Fruit fly (Drosophila melanogaster) whole organism, prepupa: ENCODE data around the gene Neurl4.

Experiments used
- Blimp-1 ChIP-seq: fragments of 200-800 bp; sonication (Bioruptor generic); optimal IDR thresholded peaks from 3 replicates; lab custom pipeline; 2017; ENCODE audit warnings: missing biosample characterization, missing genetic modification characterization, mild to moderate bottlenecking, moderate library complexity, missing genetic modification reagents
- CG10631 ChIP-seq: fragments of 200-800 bp; sonication (Bioruptor generic); optimal IDR thresholded peaks from 2 replicates; lab custom pipeline; 2016; ENCODE audit warnings: missing biosample characterization, missing genetic modification characterization
- CG10669 ChIP-seq: fragments of 200-800 bp; sonication (Bioruptor generic); optimal IDR thresholded peaks from 3 replicates; lab custom pipeline; 2018; ENCODE audit warnings: missing biosample characterization, mild to moderate bottlenecking, missing genetic modification characterization, moderate library complexity
- CG11902 ChIP-seq: fragments of 200-800 bp; sonication (Bioruptor generic); optimal IDR thresholded peaks from 3 replicates; lab custom pipeline; 2016; ENCODE audit warnings: missing biosample characterization, missing genetic modification characterization
- CG15336 ChIP-seq: fragments of 200-800 bp; sonication (Bioruptor generic); IDR thresholded peaks from 2 replicates; pipeline ENCODE4 v1.3.6; 2022; ENCODE audit warnings: missing biosample characterization, missing genetic modification characterization
- CG31627 ChIP-seq: fragments of 200-800 bp; sonication (Bioruptor generic); optimal IDR thresholded peaks from 3 replicates; lab custom pipeline; 2016; ENCODE audit warnings: missing biosample characterization, missing genetic modification characterization
- CG32006 ChIP-seq: fragments of 200-800 bp; sonication (Bioruptor generic); optimal IDR thresholded peaks from 3 replicates; lab custom pipeline; 2017; ENCODE audit warnings: missing biosample characterization, mild to moderate bottlenecking, missing genetic modification characterization
- CG34406 ChIP-seq: fragments of 200-800 bp; sonication (Bioruptor generic); optimal IDR thresholded peaks from 3 replicates; lab custom pipeline; 2016; ENCODE audit warnings: missing biosample characterization, missing genetic modification characterization
- CG3919 ChIP-seq: fragments of 200-800 bp; sonication (Bioruptor generic); optimal IDR thresholded peaks from 3 replicates; lab custom pipeline; 2016; ENCODE audit warnings: missing biosample characterization, missing genetic modification characterization
- CG4318 ChIP-seq: fragments of 200-800 bp; sonication (Bioruptor generic); optimal IDR thresholded peaks from 3 replicates; lab custom pipeline; 2017; ENCODE audit warnings: missing biosample characterization, mild to moderate bottlenecking, missing genetic modification characterization
- CG6163 ChIP-seq: fragments of 200-800 bp; sonication (Bioruptor generic); IDR thresholded peaks from 3 replicates; pipeline ENCODE4 v1.3.6; 2022; ENCODE audit warnings: missing biosample characterization, missing genetic modification characterization
- CG6276 ChIP-seq: fragments of 200-800 bp; sonication (Bioruptor generic); optimal IDR thresholded peaks from 2 replicates; lab custom pipeline; 2017; ENCODE audit warnings: missing biosample characterization, mild to moderate bottlenecking, missing genetic modification characterization
- CG6792 ChIP-seq: fragments of 200-800 bp; sonication (Bioruptor generic); optimal IDR thresholded peaks from 3 replicates; lab custom pipeline; 2016; ENCODE audit warnings: missing biosample characterization, missing genetic modification characterization
- CG6808 ChIP-seq: fragments of 200-800 bp; sonication (Bioruptor generic); optimal IDR thresholded peaks from 3 replicates; lab custom pipeline; 2017; ENCODE audit warnings: missing biosample characterization, missing genetic modification characterization, mild to moderate bottlenecking, moderate library complexity, missing genetic modification reagents
- CG6854 ChIP-seq: fragments of 200-800 bp; sonication (Bioruptor generic); optimal IDR thresholded peaks from 2 replicates; lab custom pipeline; 2017; ENCODE audit warnings: missing biosample characterization, mild to moderate bottlenecking, missing genetic modification characterization
- CG7368 ChIP-seq: fragments of 200-800 bp; sonication (Bioruptor generic); optimal IDR thresholded peaks from 3 replicates; lab custom pipeline; 2016; ENCODE audit warnings: missing biosample characterization, missing genetic modification characterization
- CG8119 ChIP-seq: fragments of 200-800 bp; sonication (Bioruptor generic); IDR thresholded peaks from 3 replicates; pipeline ENCODE4 v1.3.6; 2022; ENCODE audit warnings: missing biosample characterization, missing genetic modification characterization
- CG8632 ChIP-seq: fragments of 200-800 bp; sonication (Bioruptor generic); optimal IDR thresholded peaks from 3 replicates; lab custom pipeline; 2016; ENCODE audit warnings: missing biosample characterization, missing genetic modification characterization
- CG9139 ChIP-seq: fragments of 200-800 bp; sonication (Bioruptor generic); optimal IDR thresholded peaks from 3 replicates; lab custom pipeline; 2017; ENCODE audit warnings: missing biosample characterization, mild to moderate bottlenecking, missing genetic modification characterization
- Eip78C ChIP-seq: fragments of 200-800 bp; sonication (Bioruptor generic); peaks from one replicate; lab custom pipeline; 2016; ENCODE audit warnings: missing biosample characterization, missing genetic modification characterization
- Ets21C ChIP-seq: fragments of 200-800 bp; sonication (Bioruptor generic); optimal IDR thresholded peaks from 3 replicates; lab custom pipeline; 2016; ENCODE audit warnings: missing biosample characterization, missing genetic modification characterization
- Ets96B ChIP-seq: fragments of 200-800 bp; optimal IDR thresholded peaks from 2 replicates; lab custom pipeline; 2019; ENCODE audit warnings: missing biosample characterization, mild to moderate bottlenecking, missing genetic modification characterization, moderate library complexity
- Hr38 ChIP-seq: sonication (Bioruptor generic); optimal IDR thresholded peaks from 2 replicates; lab custom pipeline; 2016; ENCODE audit warnings: missing biosample characterization, missing genetic modification characterization
- Hr39 ChIP-seq: fragments of 200-800 bp; sonication (Bioruptor generic); optimal IDR thresholded peaks from 2 replicates; lab custom pipeline; 2016; ENCODE audit warnings: missing biosample characterization, missing genetic modification characterization
- Hr4 ChIP-seq: fragments of 200-800 bp; sonication (Bioruptor generic); optimal IDR thresholded peaks from 3 replicates; lab custom pipeline; 2016; ENCODE audit warnings: missing biosample characterization, missing genetic modification characterization
- Smox ChIP-seq: fragments of 200-800 bp; sonication (Bioruptor generic); optimal IDR thresholded peaks from 3 replicates; lab custom pipeline; 2016; ENCODE audit warnings: missing biosample characterization, missing genetic modification characterization
- Sox102F ChIP-seq: fragments of 200-800 bp; sonication (Bioruptor generic); optimal IDR thresholded peaks from 2 replicates; lab custom pipeline; 2016; ENCODE audit warnings: missing biosample characterization, mild to moderate bottlenecking, missing genetic modification characterization
- Sox14 ChIP-seq: fragments of 200-800 bp; sonication (Bioruptor generic); optimal IDR thresholded peaks from 3 replicates; lab custom pipeline; 2016; ENCODE audit warnings: missing biosample characterization, missing genetic modification characterization
- achi ChIP-seq: fragments of 200-800 bp; sonication (Bioruptor generic); optimal IDR thresholded peaks from 3 replicates; lab custom pipeline; 2016; ENCODE audit warnings: missing biosample characterization, missing genetic modification characterization
- acj6 ChIP-seq: fragments of 200-800 bp; sonication (Bioruptor generic); optimal IDR thresholded peaks from 3 replicates; lab custom pipeline; 2016; ENCODE audit warnings: missing biosample characterization, missing genetic modification characterization
- dac ChIP-seq: fragments of 200-800 bp; sonication (Bioruptor generic); optimal IDR thresholded peaks from 2 replicates; lab custom pipeline; 2017; ENCODE audit warnings: missing biosample characterization, mild to moderate bottlenecking, missing genetic modification characterization
- eg ChIP-seq: fragments of 200-800 bp; sonication (Bioruptor generic); IDR thresholded peaks from 3 replicates; pipeline ENCODE4 v1.3.6; 2022; ENCODE audit warnings: missing biosample characterization, missing genetic modification characterization
- esn ChIP-seq: fragments of 200-800 bp; sonication (Bioruptor generic); optimal IDR thresholded peaks from 2 replicates; lab custom pipeline; 2016; ENCODE audit warnings: missing biosample characterization, mild to moderate bottlenecking, missing genetic modification characterization, moderate library complexity
- fd85E ChIP-seq: fragments of 200-800 bp; sonication (Bioruptor generic); optimal IDR thresholded peaks from 3 replicates; lab custom pipeline; 2016; ENCODE audit warnings: missing biosample characterization, missing genetic modification characterization
- fkh ChIP-seq: fragments of 200-800 bp; sonication (Bioruptor generic); optimal IDR thresholded peaks from 3 replicates; lab custom pipeline; 2017; ENCODE audit warnings: missing biosample characterization, mild to moderate bottlenecking, missing genetic modification characterization, moderate library complexity
- net ChIP-seq: fragments of 200-800 bp; sonication (Bioruptor generic); optimal IDR thresholded peaks from 3 replicates; lab custom pipeline; 2016; ENCODE audit warnings: missing biosample characterization, missing genetic modification characterization
- pdm3 ChIP-seq: fragments of 200-800 bp; sonication (Bioruptor generic); optimal IDR thresholded peaks from 3 replicates; lab custom pipeline; 2016; ENCODE audit warnings: missing biosample characterization, missing genetic modification characterization
- salr ChIP-seq, 2 experiments: fragments of 200-800 bp; sonication (Bioruptor generic); optimal IDR thresholded peaks; 3 replicates each; lab custom pipeline; 2016 to 2018; ENCODE audit warnings: missing biosample characterization in 2 of 2, missing genetic modification characterization in 2 of 2, mild to moderate bottlenecking in 1 of 2
- spab ChIP-seq: fragments of 200-800 bp; sonication (Bioruptor generic); optimal IDR thresholded peaks from 2 replicates; lab custom pipeline; 2017; ENCODE audit warnings: missing biosample characterization, mild to moderate bottlenecking, missing genetic modification characterization, missing genetic modification reagents
- svp ChIP-seq: fragments of 200-800 bp; sonication (Bioruptor generic); peaks from one replicate; lab custom pipeline; 2016; ENCODE audit warnings: missing biosample characterization, missing genetic modification characterization
- topi ChIP-seq: fragments of 200-800 bp; sonication (Bioruptor generic); optimal IDR thresholded peaks from 3 replicates; lab custom pipeline; 2016; ENCODE audit warnings: missing biosample characterization, missing genetic modification characterization

Neurl4 gene

DNA sequence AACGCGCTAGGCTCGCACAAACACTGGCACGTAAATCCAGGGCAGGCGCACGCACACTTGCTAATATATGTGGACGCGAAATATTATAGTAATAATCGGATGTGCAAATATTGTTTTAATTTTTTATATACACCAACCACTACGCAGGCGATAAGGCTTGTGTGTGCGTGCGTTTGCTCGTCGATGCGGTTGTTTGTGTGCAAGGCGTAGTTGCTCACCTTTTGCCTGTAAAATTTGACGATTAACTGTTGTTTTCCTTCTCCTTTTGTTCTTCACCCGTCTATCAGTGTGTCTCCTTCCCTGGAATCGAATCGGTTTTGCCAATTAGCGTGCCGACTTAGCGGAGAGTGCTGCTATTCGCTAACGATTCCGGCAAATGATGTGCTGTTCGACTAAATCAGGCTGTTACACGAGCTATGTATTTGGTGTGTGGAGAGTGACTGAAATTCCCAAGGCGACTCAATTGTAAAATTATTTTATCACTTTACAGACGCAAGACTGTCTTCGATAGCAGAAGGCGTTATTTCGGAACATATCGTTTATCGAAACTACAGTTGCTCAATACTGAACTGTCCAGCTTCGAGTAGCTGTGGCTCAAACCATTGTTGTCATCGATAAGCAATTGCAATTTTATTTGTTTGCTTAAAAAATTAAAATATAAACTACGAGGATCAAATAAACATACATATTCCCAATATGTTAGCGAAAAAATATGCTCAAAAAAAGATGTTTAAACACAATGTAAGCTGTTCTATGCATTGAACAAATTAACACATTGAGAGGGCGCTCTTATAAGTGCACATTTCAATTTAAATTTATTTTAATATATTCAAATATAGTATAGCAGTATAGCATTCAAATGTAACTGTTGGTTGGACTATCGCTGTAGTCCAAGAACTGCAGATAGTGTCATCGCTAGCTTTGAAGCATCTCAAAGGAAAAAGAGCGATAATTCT lies 18.2 kb downstream of the Neurl4 start, which contains the start of the genes CG6650 and endos (continued):
- peak; percentile 52 for TF ChIP-seq Sox14 (GFP tag; lab: Kevin White, UChicago)
- TF ChIP-seq Hr38 (GFP tag; lab: Kevin White, UChicago) = no peak
- TF ChIP-seq Ets21C (GFP tag; lab: Kevin White, UChicago) = no peak
- TF ChIP-seq CG10631 (GFP tag; lab: Kevin White, UChicago) = peak; percentile 46
- peak; percentile 18 for TF ChIP-seq Hr39 (GFP tag; lab: Kevin White, UChicago)
- TF ChIP-seq Sox102F = peak; percentile 8
- no peak for TF ChIP-seq CG11902 (GFP tag; lab: Kevin White, UChicago)
- TF ChIP-seq salr (GFP tag; optimal IDR thresholded peaks at IDR 0.05; lab: Kevin White, UChicago) = no peak
- TF ChIP-seq net (GFP tag; lab: Kevin White, UChicago) = peak; percentile 3
- no peak; the same call in 2 of the 3 replicates for TF ChIP-seq CG8119

- no peak for TF ChIP-seq spab (GFP tag; lab: Kevin White, UChicago)
- 0 out of 3 replicates have a peak, but pooled peaks have one; percentile 19 for TF ChIP-seq CG8119
- TF ChIP-seq topi (GFP tag; lab: Kevin White, UChicago) = no peak
- TF ChIP-seq eg (GFP tag; lab: Robert Waterston, UW) = peak; percentile 39; the same call in 1 of the 3 replicates
- no peak for TF ChIP-seq Ets96B (tag; lab: Kevin White, UChicago)
- TF ChIP-seq dac (GFP tag; lab: Kevin White, UChicago) = peak; percentile 30
- TF ChIP-seq CG15336 (GFP tag; lab: Robert Waterston, UW) = peak; percentile 36; the same call in 1 of the 2 replicates
- TF ChIP-seq CG10669 (GFP tag; lab: Kevin White, UChicago) = no peak
- TF ChIP-seq CG7368 (GFP tag; lab: Kevin White, UChicago) = no peak
- no peak for TF ChIP-seq svp
- peak; percentile 77 for TF ChIP-seq CG3919
- TF ChIP-seq fd85E (GFP tag; lab: Kevin White, UChicago) = peak; percentile 15
- TF ChIP-seq achi = peak; percentile 36
- TF ChIP-seq esn (GFP tag; lab: Kevin White, UChicago) = peak; percentile 46
- no peak for TF ChIP-seq pdm3 (GFP tag; lab: Kevin White, UChicago)
- TF ChIP-seq CG31627 = no peak
- peak; percentile 62 for TF ChIP-seq fkh (GFP tag; lab: Kevin White, UChicago)
- TF ChIP-seq CG32006 (GFP tag; lab: Kevin White, UChicago) = no peak
- TF ChIP-seq CG4318 (GFP tag; lab: Kevin White, UChicago) = no peak
- TF ChIP-seq CG6163 (GFP tag; lab: Robert Waterston, UW) = peak; percentile 78
- no peak for TF ChIP-seq Ets21C (GFP tag; lab: Kevin White, UChicago)
- TF ChIP-seq CG6854 (GFP tag; lab: Kevin White, UChicago) = no peak
- TF ChIP-seq CG34406 (GFP tag; lab: Kevin White, UChicago) = no peak
- TF ChIP-seq CG10631 (GFP tag; lab: Kevin White, UChicago) = no peak
- TF ChIP-seq Eip78C (GFP tag; lab: Kevin White, UChicago) = peak; percentile 15
- no peak for TF ChIP-seq CG9139 (GFP tag; lab: Kevin White, UChicago)
- TF ChIP-seq Hr4 = no peak
- TF ChIP-seq Blimp-1 = peak; percentile 96
- peak; percentile 30 for TF ChIP-seq CG6792
- TF ChIP-seq Hr39 (GFP tag; lab: Kevin White, UChicago) = no peak
- no peak for TF ChIP-seq acj6 (GFP tag; lab: Kevin White, UChicago)
- TF ChIP-seq Sox14 (GFP tag; lab: Kevin White, UChicago) = peak; percentile 31
- no peak for TF ChIP-seq CG6276 (GFP tag; lab: Kevin White, UChicago)
- TF ChIP-seq Smox (GFP tag; lab: Kevin White, UChicago) = no peak
- peak; percentile 19 for TF ChIP-seq CG8632 (GFP tag; lab: Kevin White, UChicago)
- no peak for TF ChIP-seq CG6808 (GFP tag; lab: Kevin White, UChicago)
- TF ChIP-seq, all 60 proteins: peak for 15
Observed at dm6 chr3L:14028485-14029384, 21.0 kb downstream of the Neurl4 start, which contains the start of gene Ptip. Ptip (minus strand) TSS chr3L:14029121.
